Worm (Caenorhabditis elegans) whole organism, L1 larva: ENCODE data around the gene F26F2.13.

Source experiments
- elt-3 ChIP-seq, 6 experiments: fragments of 150-350 bp in 1 of 6; sonication (generic microtip); optimal IDR thresholded peaks; 2 replicates each; lab custom pipeline; 2017 to 2018; ENCODE audit warnings: missing biosample characterization in 6 of 6, missing genetic modification characterization in 6 of 6, inconsistent platforms in 1 of 6
- hlh-17 ChIP-seq: fragments of 200-800 bp; sonication (Bioruptor generic); optimal IDR thresholded peaks from 2 replicates; lab custom pipeline; 2018; ENCODE audit warnings: missing genetic modification characterization, mild to moderate bottlenecking, missing compliant biosample characterization, moderate library complexity, borderline replicate concordance
- jun-1 ChIP-seq: fragments of 150-350 bp; optimal IDR thresholded peaks from 2 replicates; lab custom pipeline; 2014; ENCODE audit warnings: missing biosample characterization, missing genetic modification reagents, missing genetic modification characterization
- lin-13 ChIP-seq: fragments of 150-350 bp; optimal IDR thresholded peaks from 2 replicates; lab custom pipeline; 2014; ENCODE audit warnings: missing biosample characterization, missing genetic modification reagents, missing genetic modification characterization
- lin-39 ChIP-seq: fragments of 150-350 bp; optimal IDR thresholded peaks from 2 replicates; lab custom pipeline; 2014; ENCODE audit warnings: missing biosample characterization, missing genetic modification reagents, missing genetic modification characterization
- lsy-2 ChIP-seq, 2 experiments: fragments of 150-350 bp; optimal IDR thresholded peaks; 2 replicates each; lab custom pipeline; 2014; ENCODE audit warnings: missing biosample characterization in 2 of 2, missing genetic modification characterization in 2 of 2
- mdl-1 ChIP-seq, 2 experiments: fragments of 150-350 bp; optimal IDR thresholded peaks; 2 replicates each; lab custom pipeline; 2014 to 2017; ENCODE audit warnings: missing biosample characterization in 2 of 2, missing genetic modification characterization in 2 of 2, inconsistent platforms in 1 of 2
- nhr-12 ChIP-seq: sonication (generic microtip); optimal IDR thresholded peaks from 2 replicates; lab custom pipeline; 2017; ENCODE audit warnings: missing biosample characterization, missing genetic modification characterization
- skn-1 ChIP-seq: fragments of 150-350 bp; optimal IDR thresholded peaks from 2 replicates; lab custom pipeline; 2014; ENCODE audit warnings: missing biosample characterization, missing genetic modification characterization

DNA sequence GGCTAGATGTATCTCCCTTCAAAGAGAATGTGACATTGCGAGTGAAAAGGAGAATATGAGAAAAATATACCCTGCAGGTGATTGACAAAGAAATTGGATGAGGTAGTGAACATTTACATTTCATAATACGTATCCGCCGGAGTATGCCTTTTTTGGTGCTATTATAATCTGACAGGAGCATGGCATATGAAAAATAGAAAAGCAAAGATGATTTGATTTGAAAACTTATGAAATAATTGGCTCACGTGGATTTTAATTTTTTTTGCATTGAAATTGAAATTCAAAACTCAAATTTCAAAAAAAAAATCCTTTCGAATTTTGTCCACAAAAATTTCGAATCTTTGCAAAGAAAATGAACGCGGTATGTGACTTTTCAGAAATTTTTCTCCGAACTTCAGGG lies 38.9 kb downstream of the F26F2.13 start, which contains the start of gene ttr-11:
- no peak for TF ChIP-seq skn-1 (tag; lab: Kevin White, UChicago)
- TF ChIP-seq mdl-1 (tag; optimal IDR thresholded peaks at IDR 0.05; lab: Kevin White, UChicago) = no peak
- no peak for TF ChIP-seq lin-39 (tag; lab: Kevin White, UChicago)
- no peak for TF ChIP-seq jun-1 (tag; lab: Kevin White, UChicago)
- no peak for TF ChIP-seq elt-3 (tag; optimal IDR thresholded peaks at IDR 0.05; lab: Kevin White, UChicago)
- no peak for TF ChIP-seq hlh-17 (GFP tag; lab: Kevin White, UChicago)
- TF ChIP-seq nhr-12 (tag; lab: Kevin White, UChicago) = no peak
- TF ChIP-seq lsy-2 (tag; optimal IDR thresholded peaks at IDR 0.05; lab: Kevin White, UChicago) = no peak
- TF ChIP-seq lin-13 (GFP tag; lab: Kevin White, UChicago) = no peak
